Worm (Caenorhabditis elegans) whole organism, young adult: ENCODE data around the gene Y26G10.5.

Experiments
- C06A6.2 ChIP-seq: fragments of 200-800 bp; sonication (Bioruptor generic); conservative IDR thresholded peaks from 2 replicates; pipeline ENCODE4 v1.3.6; 2022; ENCODE audit warnings: missing genetic modification characterization, missing compliant biosample characterization
- F10E7.11 ChIP-seq: sonication (generic microtip); optimal IDR thresholded peaks from 2 replicates; lab custom pipeline; 2017; ENCODE audit warnings: mild to moderate bottlenecking, missing genetic modification characterization, moderate library complexity, missing compliant biosample characterization
- T07F8.4 ChIP-seq: sonication (generic microtip); optimal IDR thresholded peaks from 2 replicates; lab custom pipeline; 2016; ENCODE audit warnings: mild to moderate bottlenecking, missing genetic modification characterization, moderate library complexity, missing compliant biosample characterization
- attf-3 ChIP-seq: fragments of 200-800 bp; sonication (Bioruptor generic); conservative IDR thresholded peaks from 2 replicates; pipeline ENCODE4 v1.3.6; 2022; ENCODE audit warnings: missing genetic modification reagents, missing genetic modification characterization, missing compliant biosample characterization
- cebp-2 ChIP-seq: fragments of 200-800 bp; sonication (Bioruptor generic); IDR thresholded peaks from 2 replicates; pipeline ENCODE4 v1.3.6; 2022; ENCODE audit warnings: missing genetic modification characterization, missing compliant biosample characterization
- ceh-58 ChIP-seq: fragments of 200-800 bp; sonication (Bioruptor generic); IDR thresholded peaks from 2 replicates; pipeline ENCODE4 v1.3.6; 2022; ENCODE audit warnings: missing genetic modification characterization, missing compliant biosample characterization
- ceh-91 ChIP-seq: fragments of 200-800 bp; sonication (Bioruptor generic); IDR thresholded peaks from 2 replicates; pipeline ENCODE4 v1.3.6; 2022; ENCODE audit warnings: missing genetic modification reagents, missing genetic modification characterization, missing compliant biosample characterization
- dpff-1 ChIP-seq: sonication (generic microtip); optimal IDR thresholded peaks from 2 replicates; lab custom pipeline; 2017; ENCODE audit warnings: mild to moderate bottlenecking, missing genetic modification characterization, missing compliant biosample characterization
- egrh-3 ChIP-seq: fragments of 200-800 bp; sonication (Bioruptor generic); IDR thresholded peaks from 2 replicates; pipeline ENCODE4 v1.3.6; 2022; ENCODE audit warnings: missing genetic modification reagents, missing genetic modification characterization, missing compliant biosample characterization
- ekl-4 ChIP-seq: fragments of 200-800 bp; sonication (Bioruptor generic); IDR thresholded peaks from 2 replicates; pipeline ENCODE4 v1.3.6; 2022; ENCODE audit warnings: missing genetic modification reagents, missing genetic modification characterization, missing compliant biosample characterization
- gei-17 ChIP-seq: fragments of 200-800 bp; sonication (Bioruptor generic); optimal IDR thresholded peaks from 2 replicates; lab custom pipeline; 2018; ENCODE audit warnings: mild to moderate bottlenecking, missing genetic modification characterization, missing compliant biosample characterization
- him-1 ChIP-seq: sonication (generic microtip); optimal IDR thresholded peaks from 2 replicates; lab custom pipeline; 2016; ENCODE audit warnings: missing genotype, missing genetic modification reagents, missing genetic modification characterization, missing compliant biosample characterization
- hmg-1.2 ChIP-seq: fragments of 200-800 bp; sonication (Bioruptor generic); IDR thresholded peaks from 2 replicates; pipeline ENCODE4 v1.3.6; 2022; ENCODE audit warnings: missing genetic modification reagents, missing genetic modification characterization, missing compliant biosample characterization
- let-526 ChIP-seq: fragments of 200-800 bp; sonication (Bioruptor generic); IDR thresholded peaks from 2 replicates; pipeline ENCODE4 v1.3.6; 2022; ENCODE audit warnings: missing genetic modification reagents, missing genetic modification characterization, missing compliant biosample characterization
- let-607 ChIP-seq, 2 experiments: fragments of 200-800 bp in 1 of 2; sonication (Bioruptor generic) in 1 of 2; sonication (generic microtip) in 1 of 2; optimal IDR thresholded peaks; 2 replicates each; lab custom pipeline; 2016 to 2018; ENCODE audit warnings: mild to moderate bottlenecking in 2 of 2, missing compliant biosample characterization in 2 of 2, missing genetic modification characterization in 2 of 2, moderate library complexity in 2 of 2, missing genotype in 1 of 2
- lin-35 ChIP-seq, 3 experiments: fragments of 150-350 bp in 2 of 3; sonication (generic microtip) in 1 of 3; optimal IDR thresholded peaks; 2 replicates each; lab custom pipeline; 2014 to 2018; ENCODE audit warnings: missing biosample characterization in 3 of 3, missing genetic modification characterization in 3 of 3, missing genetic modification reagents in 3 of 3
- mcd-1 ChIP-seq: fragments of 200-800 bp; sonication (Bioruptor generic); IDR thresholded peaks from 2 replicates; pipeline ENCODE4 v1.3.6; 2022; ENCODE audit warnings: missing genetic modification reagents, missing genetic modification characterization, missing compliant biosample characterization
- mel-28 ChIP-seq: sonication (generic microtip); optimal IDR thresholded peaks from 2 replicates; lab custom pipeline; 2016; ENCODE audit warnings: borderline replicate concordance, mild to moderate bottlenecking, missing genetic modification characterization, missing compliant biosample characterization
- mxl-1 ChIP-seq: sonication (generic microtip); optimal IDR thresholded peaks from 2 replicates; lab custom pipeline; 2016; ENCODE audit warnings: missing genetic modification characterization, missing compliant biosample characterization
- nfya-1 ChIP-seq: sonication (generic microtip); optimal IDR thresholded peaks from 2 replicates; lab custom pipeline; 2017; ENCODE audit warnings: antibody characterized with exemption, missing compliant biosample characterization, missing genetic modification characterization, borderline replicate concordance; ENCODE audit not compliant: insufficient read depth
- nfyb-1 ChIP-seq: fragments of 200-800 bp; sonication (Bioruptor generic); IDR thresholded peaks from 2 replicates; pipeline ENCODE4 v1.3.6; 2022; ENCODE audit warnings: missing genetic modification reagents, missing genetic modification characterization, missing compliant biosample characterization
- repo-1 ChIP-seq: sonication (generic microtip); optimal IDR thresholded peaks from 2 replicates; lab custom pipeline; 2017; ENCODE audit warnings: mild to moderate bottlenecking, missing genetic modification characterization, missing compliant biosample characterization
- rpc-1 ChIP-seq, 2 experiments: fragments of 150-350 bp in 1 of 2; sonication (generic microtip) in 1 of 2; optimal IDR thresholded peaks; 2 replicates each; lab custom pipeline; 2014 to 2018; ENCODE audit warnings: missing biosample characterization in 1 of 2, missing genetic modification characterization in 1 of 2, missing genetic modification reagents in 1 of 2, missing genotype in 1 of 2
- snpc-1.1 ChIP-seq: sonication (generic microtip); optimal IDR thresholded peaks from 2 replicates; lab custom pipeline; 2017; ENCODE audit warnings: missing genetic modification characterization, mild to moderate bottlenecking, missing compliant biosample characterization, antibody characterized with exemption, moderate library complexity, missing genotype, missing genetic modification reagents; ENCODE audit not compliant: insufficient read depth
- xnd-1 ChIP-seq: sonication (generic microtip); optimal IDR thresholded peaks from 2 replicates; lab custom pipeline; 2016; ENCODE audit warnings: missing genotype, missing genetic modification reagents, missing genetic modification characterization, missing compliant biosample characterization
- zfh-2 ChIP-seq: fragments of 200-800 bp; sonication (Bioruptor generic); conservative IDR thresholded peaks from 2 replicates; pipeline ENCODE4 v1.3.6; 2022; ENCODE audit warnings: missing genetic modification reagents, missing genetic modification characterization, missing compliant biosample characterization
- ztf-25 ChIP-seq: fragments of 200-800 bp; sonication (Bioruptor generic); IDR thresholded peaks from 2 replicates; pipeline ENCODE4 v1.3.6; 2022; ENCODE audit warnings: missing genetic modification reagents, missing genetic modification characterization, missing compliant biosample characterization

Y26G10.5 gene

ce11 chrV:17683290-17683689 lies 17.3 kb downstream of the Y26G10.5 start:
- TF ChIP-seq C06A6.2 (GFP tag; lab: Robert Waterston, UW) (no peak), egrh-3 (GFP tag; lab: Robert Waterston, UW) (peak; percentile 59; the same call in 1 of the 2 replicates), zfh-2 (GFP tag; lab: Robert Waterston, UW) (peak; percentile 74)

- TF ChIP-seq mel-28 (no peak), gei-17 (no peak), mxl-1 (tag; lab: Kevin White, UChicago) (no peak)
Observed at ce11 chrV:17676553-17676952, 24.1 kb downstream of the Y26G10.5 start, which contains the start of gene str-92. TSS of gene str-92 (minus strand) at chrV:17676653.

- TF ChIP-seq nfya-1 (tag; lab: Kevin White, UChicago) (no peak), gei-17 (no peak), hmg-1.2 (peak; percentile 57), T07F8.4 (no peak), ztf-25 (GFP tag; lab: Robert Waterston, UW) (no peak)
Observed at ce11 chrV:17673343-17673742, 27.3 kb downstream of the Y26G10.5 start, which contains the start of gene str-93. TSS of gene str-93 (minus strand) at chrV:17673443.

- TF ChIP-seq rpc-1 (optimal IDR thresholded peaks at IDR 0.05; lab: Kevin White, UChicago): no peak
- TF ChIP-seq rpc-1 (tag; optimal IDR thresholded peaks at IDR 0.05; lab: Kevin White, UChicago): no peak
- TF ChIP-seq egrh-3 (GFP tag; lab: Robert Waterston, UW): no peak
- no peak for TF ChIP-seq snpc-1.1 (tag; lab: Kevin White, UChicago)
Observed at ce11 chrV:17668531-17668930, 32.1 kb downstream of the Y26G10.5 start, which contains the start of gene str-89. TSS of gene str-89 (plus strand) at chrV:17668831.

- TF ChIP-seq ceh-58 (GFP tag; lab: Robert Waterston, UW) (no peak), repo-1 (tag; lab: Kevin White, UChicago) (no peak), let-607 (tag; optimal IDR thresholded peaks at IDR 0.05; lab: Kevin White, UChicago) (no peak), dpff-1 (tag; lab: Kevin White, UChicago) (no peak), let-526 (GFP tag; lab: Robert Waterston, UW) (no peak), him-1 (tag; lab: Kevin White, UChicago) (no peak)
Observed at ce11 chrV:17667676-17668075, 33.0 kb downstream of the Y26G10.5 start, which contains the start of gene F59A1.12. TSS of gene F59A1.12 (minus strand) at chrV:17667776.

- TF ChIP-seq attf-3 (GFP tag; lab: Robert Waterston, UW) (no peak), nfyb-1 (GFP tag; lab: Robert Waterston, UW) (no peak), ekl-4 (GFP tag; lab: Robert Waterston, UW) (no peak), egrh-3 (GFP tag; lab: Robert Waterston, UW) (no peak), him-1 (tag; lab: Kevin White, UChicago) (no peak), lin-35 (GFP tag; optimal IDR thresholded peaks at IDR 0.05; lab: Kevin White, UChicago) (no peak), cebp-2 (GFP tag; lab: Robert Waterston, UW) (no peak), xnd-1 (no peak), snpc-1.1 (tag; lab: Kevin White, UChicago) (no peak), C06A6.2 (GFP tag; lab: Robert Waterston, UW) (no peak), ceh-91 (GFP tag; lab: Robert Waterston, UW) (no peak), mcd-1 (GFP tag; lab: Robert Waterston, UW) (no peak), gei-17 (no peak), F10E7.11 (tag; lab: Kevin White, UChicago) (no peak)
- TF ChIP-seq, all 124 proteins: peak for 0
Observed at ce11 chrV:17665906-17666305, 34.7 kb downstream of the Y26G10.5 start, which contains the start of gene F59A1.11. TSS of gene F59A1.11 (minus strand) at chrV:17666006.
